Worm (Caenorhabditis elegans) whole organism, midembryonic: ENCODE results near the gene F53H1.4.

Experiments used
- T22C8.4 ChIP-seq: fragments of 200-800 bp; sonication (Bioruptor generic); IDR thresholded peaks from 2 replicates; pipeline ENCODE4 v1.3.6; 2022; ENCODE audit warnings: missing genetic modification characterization, missing compliant biosample characterization
- cog-1 ChIP-seq: sonication (generic microtip); optimal IDR thresholded peaks from 2 replicates; lab custom pipeline; 2016; ENCODE audit warnings: missing genetic modification characterization, missing compliant biosample characterization
- flt-1 ChIP-seq: fragments of 200-800 bp; sonication (Bioruptor generic); IDR thresholded peaks from 2 replicates; pipeline ENCODE4 v1.3.6; 2022; ENCODE audit warnings: missing genetic modification characterization, missing compliant biosample characterization
- klf-2 ChIP-seq: fragments of 200-800 bp; sonication (Bioruptor generic); conservative IDR thresholded peaks from 2 replicates; pipeline ENCODE4 v1.3.6; 2022; ENCODE audit warnings: missing genetic modification reagents, missing genetic modification characterization, missing compliant biosample characterization
- med-1 ChIP-seq: sonication (generic microtip); optimal IDR thresholded peaks from 2 replicates; lab custom pipeline; 2017; ENCODE audit warnings: missing genetic modification characterization, mild to moderate bottlenecking, missing compliant biosample characterization, antibody characterized with exemption, missing genetic modification reagents; ENCODE audit not compliant: insufficient read depth
- ztf-29 ChIP-seq: fragments of 200-800 bp; sonication (Bioruptor generic); IDR thresholded peaks from 2 replicates; pipeline ENCODE4 v1.3.6; 2022; ENCODE audit warnings: missing genetic modification reagents, missing genetic modification characterization, missing compliant biosample characterization

ce11 chrIV:1349352-1349751 is 39.4 kb downstream of the F53H1.4 start:
- no peak for TF ChIP-seq klf-2
- no peak for TF ChIP-seq ztf-29 (GFP tag; lab: Robert Waterston, UW)
- TF ChIP-seq cog-1 (tag; lab: Kevin White, UChicago) = no peak
- no peak for TF ChIP-seq flt-1 (GFP tag; lab: Robert Waterston, UW)
- no peak for TF ChIP-seq med-1 (GFP tag; lab: Kevin White, UChicago)
- TF ChIP-seq T22C8.4 = no peak
